Worm (Caenorhabditis elegans): ENCODE measurements around the gene W07G4.8.

W07G4.8 gene

DNA sequence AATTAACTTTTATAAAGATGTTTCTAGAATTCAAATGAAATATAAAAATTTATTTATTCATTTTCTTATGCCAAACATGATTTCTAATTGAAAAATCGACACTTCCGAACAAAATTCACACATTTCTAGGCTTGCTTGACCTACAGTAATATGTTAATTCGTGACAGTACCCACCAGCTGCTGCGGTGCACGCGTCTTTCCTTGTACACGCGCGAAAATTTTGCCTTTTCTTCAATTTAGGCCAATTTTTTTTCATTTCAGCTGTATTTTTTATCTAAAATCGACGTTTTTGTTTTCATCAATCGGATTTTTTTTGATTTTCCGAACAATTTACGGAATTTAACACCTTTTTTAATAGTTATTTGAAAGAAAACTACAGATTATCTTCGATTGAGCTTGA is 49.3 kb downstream of the W07G4.8 start (continued):
- TF ChIP-seq rcor-1 (GFP tag; IDR thresholded peaks at IDR 0.05) (peak; percentile 54; the same call in 1 of the 2 replicates), aptf-2 (GFP tag; conservative IDR thresholded peaks at IDR 0.05) (no peak), madf-6 (GFP tag; IDR thresholded peaks at IDR 0.05) (peak; percentile 97), T26A5.8 (tag; optimal IDR thresholded peaks at IDR 0.05) (no peak), mes-4 (tag; optimal IDR thresholded peaks at IDR 0.05) (no peak), ccch-3 (GFP tag; optimal IDR thresholded peaks at IDR 0.05) (no peak), nhr-27 (tag; optimal IDR thresholded peaks at IDR 0.05) (no peak), unc-130 (GFP tag; optimal IDR thresholded peaks at IDR 0.05) (peak; percentile 12), dox-1 (GFP tag; IDR thresholded peaks at IDR 0.05) (no peak), B0336.3 (GFP tag; IDR thresholded peaks at IDR 0.05) (no peak), K12H6.12 (tag; optimal IDR thresholded peaks at IDR 0.05) (no peak), nfya-2 (GFP tag; IDR thresholded peaks at IDR 0.05) (no peak), D2030.7 (GFP tag; IDR thresholded peaks at IDR 0.05) (peak; percentile 92), F57C9.4 (tag; optimal IDR thresholded peaks at IDR 0.05) (no peak), rec-8 (tag; optimal IDR thresholded peaks at IDR 0.05) (no peak), madf-10 (tag; optimal IDR thresholded peaks at IDR 0.05) (no peak), ceh-40 (GFP tag; IDR thresholded peaks at IDR 0.05) (no peak), pha-4 (tag; optimal IDR thresholded peaks at IDR 0.05) (no peak), egl-44 (GFP tag; IDR thresholded peaks at IDR 0.05) (no peak), repo-1 (tag; optimal IDR thresholded peaks at IDR 0.05) (no peak), hlh-26 (GFP tag; conservative IDR thresholded peaks at IDR 0.05) (no peak), atf-7 (tag; optimal IDR thresholded peaks at IDR 0.05) (no peak), nhr-90 (tag; optimal IDR thresholded peaks at IDR 0.05) (no peak), hlh-12 (tag; optimal IDR thresholded peaks at IDR 0.05) (no peak), tbp1 (GFP tag; optimal IDR thresholded peaks at IDR 0.05) (no peak), pbrm-1 (GFP tag; IDR thresholded peaks at IDR 0.05) (peak; percentile 35; the same call in 1 of the 2 replicates), hsf-1 (GFP tag; IDR thresholded peaks at IDR 0.05) (no peak), athp-1 (tag; optimal IDR thresholded peaks at IDR 0.05) (no peak), Y53F4B.3 (GFP tag; IDR thresholded peaks at IDR 0.05) (no peak), gei-17 (GFP tag; optimal IDR thresholded peaks at IDR 0.05) (no peak)

DNA sequence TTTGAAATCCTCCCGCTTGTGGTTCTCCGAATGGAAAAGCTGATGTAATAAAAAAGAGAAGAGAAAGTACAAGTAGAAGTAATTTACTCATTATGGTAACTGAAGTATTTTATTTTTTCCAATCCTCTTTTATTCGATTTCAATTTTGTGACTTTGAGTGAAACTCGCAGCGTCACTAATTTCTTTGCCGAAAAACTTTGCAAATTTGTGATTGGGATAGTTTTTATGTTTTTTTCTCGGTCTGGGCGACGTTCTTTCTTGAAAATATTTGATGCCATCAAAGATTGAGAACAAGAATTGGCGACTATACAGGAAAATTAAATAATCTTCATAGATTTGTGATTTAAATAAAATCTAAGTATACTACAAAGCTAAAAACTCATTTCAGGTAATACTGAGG is 49.8 kb downstream of the W07G4.8 start, which contains the start of gene far-4:
TSS of gene far-4 (minus strand) at position 101 of the 400 bp plus-strand sequence.
- TF ChIP-seq mxl-1 (tag; optimal IDR thresholded peaks at IDR 0.05), result no peak
- TF ChIP-seq xnd-1 (tag; optimal IDR thresholded peaks at IDR 0.05), result no peak
- TF ChIP-seq aptf-3 (GFP tag; IDR thresholded peaks at IDR 0.05), result no peak
- no peak for TF ChIP-seq Y53F4B.3 (GFP tag; IDR thresholded peaks at IDR 0.05)
- no peak for TF ChIP-seq snpc-1.1 (tag; optimal IDR thresholded peaks at IDR 0.05; ENCODE audit: insufficient read depth)
- TF ChIP-seq mes-4 (tag; optimal IDR thresholded peaks at IDR 0.05), result no peak
- no peak for TF ChIP-seq F23B12.7 (tag; optimal IDR thresholded peaks at IDR 0.05; ENCODE audit: insufficient read depth)
- no peak for TF ChIP-seq ztf-3 (GFP tag; optimal IDR thresholded peaks at IDR 0.05)
- TF ChIP-seq let-526 (GFP tag; IDR thresholded peaks at IDR 0.05), result no peak
- no peak for TF ChIP-seq ztf-25 (GFP tag; IDR thresholded peaks at IDR 0.05)
- TF ChIP-seq K11D2.4 (GFP tag; IDR thresholded peaks at IDR 0.05), result no peak
- no peak for TF ChIP-seq F33H1.4 (GFP tag; IDR thresholded peaks at IDR 0.05)
- TF ChIP-seq chd-7 (tag; optimal IDR thresholded peaks at IDR 0.05), result no peak
- TF ChIP-seq F49E8.2 (tag; optimal IDR thresholded peaks at IDR 0.05; ENCODE audit: insufficient read depth), result no peak
- no peak for TF ChIP-seq cebp-2 (GFP tag; IDR thresholded peaks at IDR 0.05)

All from whole organism, young adult.